Worm (Caenorhabditis elegans) whole organism, midembryonic: ENCODE data around the gene dnc-1.

Source experiments
- T22C8.4 ChIP-seq: fragments of 200-800 bp; sonication (Bioruptor generic); IDR thresholded peaks from 2 replicates; pipeline ENCODE4 v1.3.6; 2022; ENCODE audit warnings: missing genetic modification characterization, missing compliant biosample characterization
- cog-1 ChIP-seq: sonication (generic microtip); optimal IDR thresholded peaks from 2 replicates; lab custom pipeline; 2016; ENCODE audit warnings: missing genetic modification characterization, missing compliant biosample characterization
- flt-1 ChIP-seq: fragments of 200-800 bp; sonication (Bioruptor generic); IDR thresholded peaks from 2 replicates; pipeline ENCODE4 v1.3.6; 2022; ENCODE audit warnings: missing genetic modification characterization, missing compliant biosample characterization
- klf-2 ChIP-seq: fragments of 200-800 bp; sonication (Bioruptor generic); conservative IDR thresholded peaks from 2 replicates; pipeline ENCODE4 v1.3.6; 2022; ENCODE audit warnings: missing genetic modification reagents, missing genetic modification characterization, missing compliant biosample characterization
- med-1 ChIP-seq: sonication (generic microtip); optimal IDR thresholded peaks from 2 replicates; lab custom pipeline; 2017; ENCODE audit warnings: missing genetic modification characterization, mild to moderate bottlenecking, missing compliant biosample characterization, antibody characterized with exemption, missing genetic modification reagents; ENCODE audit not compliant: insufficient read depth
- ref-1 ChIP-seq: fragments of 200-800 bp; sonication (Bioruptor generic); conservative IDR thresholded peaks from 2 replicates; pipeline ENCODE4 v1.3.6; 2022; ENCODE audit warnings: missing genetic modification reagents, missing genetic modification characterization, missing compliant biosample characterization
- tab-1 ChIP-seq: fragments of 200-800 bp; sonication (Bioruptor generic); IDR thresholded peaks from 2 replicates; pipeline ENCODE4 v1.3.6; 2022; ENCODE audit warnings: missing genetic modification characterization, missing compliant biosample characterization
- ztf-23 ChIP-seq: fragments of 200-800 bp; sonication (Bioruptor generic); IDR thresholded peaks from 2 replicates; pipeline ENCODE4 v1.3.6; 2022; ENCODE audit warnings: missing genetic modification reagents, missing genetic modification characterization, missing compliant biosample characterization
- ztf-29 ChIP-seq: fragments of 200-800 bp; sonication (Bioruptor generic); IDR thresholded peaks from 2 replicates; pipeline ENCODE4 v1.3.6; 2022; ENCODE audit warnings: missing genetic modification reagents, missing genetic modification characterization, missing compliant biosample characterization

Gene dnc-1

DNA sequence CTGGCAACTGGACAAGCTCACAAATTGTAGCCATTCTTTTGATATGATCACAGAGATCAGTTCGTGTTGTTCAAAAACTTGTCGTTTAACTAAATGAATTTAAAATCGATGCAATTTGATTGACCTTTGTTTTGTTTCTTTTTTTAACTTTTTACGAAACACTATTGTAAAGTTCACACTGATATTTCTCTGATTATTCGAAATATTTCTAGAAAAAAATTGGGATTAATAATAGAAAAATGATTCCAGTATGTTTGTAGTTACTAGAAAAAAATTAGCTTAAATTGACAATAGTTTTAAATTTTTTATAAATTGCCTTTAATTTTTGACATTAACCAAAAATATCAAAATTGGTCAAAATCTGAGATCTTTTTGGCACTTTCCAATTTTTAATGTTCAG is 23.8 kb downstream of the dnc-1 start, which contains the start of gene ZK596.2:
TSS of gene ZK596.2 (minus strand) at position 101 of the 400 bp plus-strand sequence.
- no peak for TF ChIP-seq cog-1

DNA sequence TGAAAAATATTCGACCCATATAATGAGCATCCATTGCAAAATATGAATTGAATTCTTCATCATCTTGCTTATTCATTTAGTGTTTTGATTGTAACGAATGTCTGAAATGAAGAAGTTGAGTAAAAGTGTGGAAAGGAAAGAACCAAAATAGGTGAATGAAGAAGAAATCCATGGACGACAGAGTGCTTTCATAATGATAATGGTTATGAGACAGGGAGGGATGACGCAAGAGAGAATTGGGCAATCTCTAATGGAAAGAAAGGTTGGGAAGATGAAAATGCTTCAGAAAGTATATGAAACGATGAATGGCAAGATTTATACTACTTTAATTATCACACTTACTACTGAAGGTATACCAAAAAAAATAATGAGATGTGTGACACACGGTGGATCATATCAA is 28.7 kb downstream of the dnc-1 start, which contains the start of gene ZK596.3:
TSS of gene ZK596.3 (minus strand) at position 101 of the 400 bp plus-strand sequence.
- no peak for TF ChIP-seq cog-1
- no peak for TF ChIP-seq flt-1
- TF ChIP-seq tab-1 (GFP tag; lab: Robert Waterston, UW) = no peak
- TF ChIP-seq ztf-23 (GFP tag; lab: Robert Waterston, UW) = no peak
- no peak for TF ChIP-seq ztf-29 (GFP tag; lab: Robert Waterston, UW)
- no peak for TF ChIP-seq T22C8.4 (GFP tag; lab: Robert Waterston, UW)
- TF ChIP-seq ref-1 = no peak
- no peak for TF ChIP-seq med-1 (GFP tag; lab: Kevin White, UChicago)
- TF ChIP-seq klf-2 = no peak

DNA sequence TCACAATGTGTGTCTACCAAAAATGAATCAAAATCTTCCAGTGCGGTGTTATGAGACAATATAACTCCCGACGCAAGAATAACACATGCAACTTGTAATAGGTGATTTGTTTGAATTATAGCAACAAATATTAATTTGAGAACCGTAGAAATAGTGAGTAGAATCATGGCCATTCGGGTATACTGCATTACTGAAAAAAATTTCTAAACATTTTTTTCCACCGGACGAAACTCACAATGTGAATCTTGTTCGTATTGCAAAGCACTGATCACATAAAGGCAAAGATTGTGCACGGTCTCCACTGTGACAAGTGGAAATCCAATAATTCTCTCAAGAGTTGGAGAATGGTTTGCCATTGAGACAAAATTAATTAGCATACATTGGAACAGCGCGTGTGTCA is 30.5 kb downstream of the dnc-1 start:
- TF ChIP-seq ztf-29 (GFP tag; lab: Robert Waterston, UW) (no peak), cog-1 (no peak)

DNA sequence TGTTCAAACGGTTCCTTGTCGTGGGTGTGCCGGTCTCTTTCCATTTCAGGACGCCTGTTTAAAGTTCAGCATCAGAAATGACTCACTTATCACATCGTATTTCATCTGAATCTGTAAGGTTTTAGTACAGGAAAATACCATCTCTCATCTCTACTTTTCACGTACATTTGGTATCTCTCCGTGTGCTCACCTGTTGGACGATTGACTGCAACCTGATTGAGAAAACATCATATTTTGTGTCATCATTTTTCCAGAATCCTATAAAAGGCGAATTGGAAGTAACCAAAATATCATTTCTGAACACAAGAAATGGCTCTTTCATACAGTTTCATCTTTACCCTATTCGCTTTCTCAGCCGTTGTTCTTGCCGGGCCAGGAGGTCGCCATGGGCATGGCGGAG is 32.9 kb downstream of the dnc-1 start, which contains the start of gene srlf-30:
TSS of gene srlf-30 (plus strand) at position 301 of the 400 bp plus-strand sequence.
- TF ChIP-seq med-1 (GFP tag; lab: Kevin White, UChicago) = no peak
- no peak for TF ChIP-seq ztf-23 (GFP tag; lab: Robert Waterston, UW)
- TF ChIP-seq T22C8.4 (GFP tag; lab: Robert Waterston, UW) = no peak
- TF ChIP-seq tab-1 (GFP tag; lab: Robert Waterston, UW) = no peak
- TF ChIP-seq flt-1 = no peak
- TF ChIP-seq ztf-29 (GFP tag; lab: Robert Waterston, UW) = no peak
- no peak for TF ChIP-seq klf-2
- no peak for TF ChIP-seq ref-1
- no peak for TF ChIP-seq cog-1

DNA sequence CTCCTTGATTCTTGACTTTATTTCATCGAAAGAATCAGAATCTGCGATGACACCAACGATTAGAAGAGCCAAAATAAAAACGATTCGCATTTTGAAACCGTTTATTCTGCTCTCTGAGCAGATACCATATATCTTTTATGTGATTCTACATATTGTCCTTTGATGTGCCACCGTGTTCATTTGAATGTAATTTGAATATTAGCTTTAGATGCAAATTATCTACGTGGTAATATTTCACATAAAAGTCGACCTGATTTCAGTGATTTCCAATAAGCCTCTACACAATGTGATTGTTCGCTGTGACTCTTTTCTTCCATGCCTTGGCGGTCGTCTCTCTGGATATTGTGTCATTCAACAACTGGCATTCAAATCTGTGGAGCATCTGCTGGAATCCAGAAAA is 33.9 kb downstream of the dnc-1 start, which contains the start of the genes F13E9.9 and F13E9.19:
TSS of gene F13E9.9 (minus strand) at position 101 of the 400 bp plus-strand sequence.
TSS of gene F13E9.19 (plus strand) at position 316 of the 400 bp plus-strand sequence.
- TF ChIP-seq T22C8.4 (GFP tag; lab: Robert Waterston, UW) (no peak), flt-1 (no peak), tab-1 (GFP tag; lab: Robert Waterston, UW) (no peak)

DNA sequence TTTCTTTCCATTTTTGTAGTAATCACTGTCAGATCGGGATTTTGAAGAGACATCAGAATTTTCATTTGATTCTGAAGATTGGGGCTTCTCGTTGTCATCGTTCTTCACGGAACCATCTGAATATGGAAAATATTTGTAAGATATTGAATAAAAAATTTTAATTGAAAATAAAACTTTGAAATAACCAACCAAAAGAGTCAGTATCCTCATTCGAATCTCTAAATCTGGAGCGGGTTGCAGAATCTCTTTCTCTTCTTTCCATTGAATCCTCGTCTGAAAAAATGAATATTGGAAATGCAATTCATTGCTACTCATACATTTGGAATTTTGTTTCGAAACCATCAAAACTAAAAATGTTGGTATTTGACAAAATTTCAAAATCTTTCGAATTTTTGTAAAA is 34.8 kb downstream of the dnc-1 start:
- TF ChIP-seq flt-1 (no peak), ztf-23 (GFP tag; lab: Robert Waterston, UW) (no peak), ref-1 (no peak)

DNA sequence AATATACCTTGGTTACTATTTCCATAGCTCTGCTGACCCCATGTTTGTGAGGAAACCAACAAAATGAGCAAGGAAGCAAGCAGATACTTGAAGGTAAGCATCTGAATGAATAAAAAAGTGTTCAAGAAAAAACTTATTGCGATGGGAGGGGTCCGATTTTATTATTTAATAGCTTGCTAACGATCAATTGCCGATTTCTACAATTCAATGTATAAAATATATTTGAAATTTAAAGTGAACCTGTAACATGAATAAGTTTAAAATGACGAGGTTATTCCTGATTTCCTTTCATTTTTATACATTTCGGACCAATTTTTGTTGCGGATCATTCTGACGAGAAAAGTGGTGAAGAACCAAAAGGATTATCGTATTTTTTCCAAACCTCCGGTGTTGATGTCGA is 36.5 kb downstream of the dnc-1 start, which contains the start of gene srlf-13:
TSS of gene srlf-13 (minus strand) at position 101 of the 400 bp plus-strand sequence.
- TF ChIP-seq med-1 (GFP tag; lab: Kevin White, UChicago) = no peak
- no peak for TF ChIP-seq ztf-29 (GFP tag; lab: Robert Waterston, UW)
- no peak for TF ChIP-seq klf-2
- TF ChIP-seq T22C8.4 (GFP tag; lab: Robert Waterston, UW) = no peak
- TF ChIP-seq cog-1 = no peak
- TF ChIP-seq ref-1 = no peak
- no peak for TF ChIP-seq flt-1
- no peak for TF ChIP-seq ztf-23 (GFP tag; lab: Robert Waterston, UW)
- no peak for TF ChIP-seq tab-1 (GFP tag; lab: Robert Waterston, UW)

DNA sequence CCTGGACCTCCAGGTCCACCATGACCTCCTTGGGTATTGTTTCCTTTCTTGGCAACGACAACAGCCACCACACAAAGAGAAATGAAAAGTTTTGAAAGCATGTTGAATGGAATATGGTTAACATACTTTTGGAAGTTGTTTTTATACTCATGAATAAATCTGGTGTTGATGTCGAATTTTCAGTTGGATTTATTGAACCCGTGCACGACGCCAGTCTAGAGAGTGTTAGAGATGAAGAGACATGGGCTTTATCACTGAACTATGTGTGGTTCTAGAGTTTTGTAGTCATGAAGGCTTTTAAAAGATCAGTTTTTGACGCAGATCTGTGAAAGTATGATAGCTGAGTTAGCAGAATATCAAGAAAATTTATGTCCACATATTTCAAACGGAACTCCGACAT is 38.7 kb downstream of the dnc-1 start, which contains the start of gene srlf-14:
TSS of gene srlf-14 (minus strand) at position 101 of the 400 bp plus-strand sequence.
- TF ChIP-seq tab-1 (GFP tag; lab: Robert Waterston, UW) = no peak

DNA sequence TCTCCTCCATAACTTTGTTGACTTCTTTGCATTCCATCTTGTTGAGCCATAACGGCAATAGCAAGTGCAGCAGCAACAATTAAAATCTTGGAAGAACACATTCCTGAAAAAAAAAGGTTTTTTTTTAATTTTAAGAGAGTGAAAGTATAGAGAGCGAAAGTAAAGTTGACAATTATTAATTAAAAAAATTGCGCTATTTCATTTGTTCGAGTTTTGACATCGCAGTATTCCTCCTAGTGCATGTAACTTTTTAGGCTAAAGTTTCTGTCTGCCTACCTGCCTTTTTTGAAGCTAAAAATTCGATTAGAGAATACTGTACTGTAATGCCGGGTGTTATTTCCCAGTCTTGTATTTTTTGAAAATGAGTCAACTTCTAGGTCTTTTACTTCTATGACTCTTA is 41.0 kb downstream of the dnc-1 start, which contains the start of gene srlf-12:
TSS of gene srlf-12 (minus strand) at position 101 of the 400 bp plus-strand sequence.
- TF ChIP-seq flt-1 (no peak), klf-2 (no peak), ztf-23 (GFP tag; lab: Robert Waterston, UW) (no peak), cog-1 (no peak), T22C8.4 (GFP tag; lab: Robert Waterston, UW) (no peak), med-1 (GFP tag; lab: Kevin White, UChicago) (no peak), ztf-29 (GFP tag; lab: Robert Waterston, UW) (no peak), ref-1 (no peak), tab-1 (GFP tag; lab: Robert Waterston, UW) (no peak)

DNA sequence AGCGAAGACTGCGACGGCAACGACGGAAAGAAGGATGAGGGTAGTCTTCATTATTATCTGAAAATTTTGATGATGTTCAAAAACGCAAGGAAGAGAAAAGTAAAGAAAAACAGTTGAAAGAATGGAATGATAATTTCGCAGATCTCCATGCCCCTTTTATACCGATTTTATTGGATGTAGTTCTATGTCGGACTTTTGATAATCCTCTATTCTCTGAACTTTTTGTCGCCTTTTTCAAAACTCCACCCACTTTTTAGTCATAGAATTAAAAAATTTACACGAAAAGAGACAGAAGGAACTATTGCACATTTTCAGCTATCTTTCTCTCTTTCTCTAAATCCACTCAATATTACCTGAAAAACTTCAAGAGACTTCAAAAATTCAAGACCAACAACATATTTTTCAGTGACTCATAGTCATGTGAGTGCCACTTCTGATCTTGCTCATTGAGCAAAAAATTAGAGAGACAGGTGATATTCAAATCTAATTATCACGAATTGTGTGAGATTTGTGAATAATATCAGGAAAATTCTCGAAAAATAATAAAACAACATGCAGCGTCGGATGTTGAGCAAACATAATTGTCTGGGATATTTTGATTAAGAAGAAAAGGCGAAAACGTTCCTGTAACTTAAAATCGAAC is 43.1 kb downstream of the dnc-1 start, which contains the start of gene F13E9.15:
TSS of gene F13E9.15 (minus strand) at position 51 of the 643 bp plus-strand sequence.
- TF ChIP-seq med-1 (GFP tag; lab: Kevin White, UChicago) = no peak
- TF ChIP-seq ztf-29 (GFP tag; lab: Robert Waterston, UW) = no peak
- TF ChIP-seq ztf-23 (GFP tag; lab: Robert Waterston, UW) = no peak
- no peak for TF ChIP-seq flt-1
- no peak for TF ChIP-seq klf-2

DNA sequence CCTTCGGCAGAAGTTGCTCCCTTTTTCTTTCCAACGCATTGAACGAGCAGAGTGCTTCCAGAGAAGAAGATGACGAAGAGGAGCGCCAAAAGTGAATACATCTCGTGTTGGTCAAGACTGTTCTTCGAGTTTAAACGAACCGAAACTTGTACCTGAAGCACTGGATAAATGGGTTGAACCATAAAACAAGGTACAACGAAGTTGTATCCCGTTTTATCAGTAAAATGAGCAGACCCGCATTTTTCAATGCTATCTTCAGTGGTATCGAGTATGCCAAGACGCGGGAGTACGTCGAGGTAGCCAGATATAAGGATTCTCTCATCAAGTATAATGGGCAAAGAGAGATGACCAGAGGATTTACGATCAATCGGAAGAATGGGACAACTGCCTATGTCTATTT is 45.7 kb downstream of the dnc-1 start, which contains the start of gene F13E9.16:
TSS of gene F13E9.16 (minus strand) at position 101 of the 400 bp plus-strand sequence.
- TF ChIP-seq tab-1 (GFP tag; lab: Robert Waterston, UW) = no peak
